Worm (Caenorhabditis elegans) whole organism, early embryonic: Measurements from ENCODE around the gene Y17G9A.2.

Experiments used
- B0310.2 ChIP-seq: sonication (generic microtip); optimal IDR thresholded peaks from 2 replicates; lab custom pipeline; 2016; ENCODE audit warnings: mild to moderate bottlenecking, missing genetic modification characterization, missing compliant biosample characterization
- F13C5.2 ChIP-seq: sonication (generic microtip); optimal IDR thresholded peaks from 2 replicates; lab custom pipeline; 2017; ENCODE audit warnings: mild to moderate bottlenecking, missing genetic modification characterization, inconsistent platforms, missing compliant biosample characterization
- aly-1 ChIP-seq: sonication (generic microtip); optimal IDR thresholded peaks from 2 replicates; lab custom pipeline; 2016; ENCODE audit warnings: missing genetic modification characterization, missing compliant biosample characterization
- ama-1 ChIP-seq: fragments of 150-350 bp; optimal IDR thresholded peaks from 2 replicates; lab custom pipeline; 2014
- ceh-13 ChIP-seq: fragments of 200-800 bp; sonication (Bioruptor generic); optimal IDR thresholded peaks from 2 replicates; lab custom pipeline; 2018; ENCODE audit warnings: mild to moderate bottlenecking, missing genetic modification characterization, missing compliant biosample characterization
- ceh-36 ChIP-seq: sonication (generic microtip); optimal IDR thresholded peaks from 2 replicates; lab custom pipeline; 2016; ENCODE audit warnings: missing genetic modification characterization, inconsistent platforms, missing compliant biosample characterization
- ets-7 ChIP-seq: sonication (generic microtip); optimal IDR thresholded peaks from 2 replicates; lab custom pipeline; 2016; ENCODE audit warnings: missing genotype, missing genetic modification characterization, missing compliant biosample characterization
- flt-1 ChIP-seq: fragments of 200-800 bp; sonication (Bioruptor generic); IDR thresholded peaks from 2 replicates; pipeline ENCODE4 v1.3.6; 2022; ENCODE audit warnings: missing genetic modification characterization, missing compliant biosample characterization
- hmbx-1 ChIP-seq: sonication (generic microtip); optimal IDR thresholded peaks from 2 replicates; lab custom pipeline; 2016; ENCODE audit warnings: mild to moderate bottlenecking, missing genetic modification characterization, missing compliant biosample characterization
- hmg-4 ChIP-seq: fragments of 200-800 bp; sonication (Bioruptor generic); optimal IDR thresholded peaks from 2 replicates; lab custom pipeline; 2018; ENCODE audit warnings: mild to moderate bottlenecking, missing genetic modification characterization, missing compliant biosample characterization
- hnd-1 ChIP-seq: sonication (generic microtip); optimal IDR thresholded peaks from 2 replicates; lab custom pipeline; 2016; ENCODE audit warnings: missing genetic modification characterization, missing compliant biosample characterization
- pes-1 ChIP-seq: fragments of 200-800 bp; sonication (Bioruptor generic); IDR thresholded peaks from 2 replicates; pipeline ENCODE4 v1.3.6; 2022; ENCODE audit warnings: missing genetic modification reagents, missing genetic modification characterization, missing compliant biosample characterization
- scrt-1 ChIP-seq: fragments of 200-800 bp; sonication (Bioruptor generic); IDR thresholded peaks from 2 replicates; pipeline ENCODE4 v1.3.6; 2022; ENCODE audit warnings: missing genetic modification characterization, missing compliant biosample characterization
- sea-1 ChIP-seq: fragments of 200-800 bp; sonication (Bioruptor generic); conservative IDR thresholded peaks from 2 replicates; pipeline ENCODE4 v1.3.6; 2022; ENCODE audit warnings: missing genetic modification characterization, missing compliant biosample characterization
- tbx-11 ChIP-seq: fragments of 200-800 bp; sonication (Bioruptor generic); IDR thresholded peaks from 2 replicates; pipeline ENCODE4 v1.3.6; 2022; ENCODE audit warnings: missing genetic modification characterization, missing compliant biosample characterization
- tbx-37 ChIP-seq: fragments of 200-800 bp; sonication (Bioruptor generic); conservative IDR thresholded peaks from 2 replicates; pipeline ENCODE4 v1.3.6; 2022; ENCODE audit warnings: missing genetic modification reagents, missing genetic modification characterization, missing compliant biosample characterization
- tra-4 ChIP-seq: sonication (generic microtip); optimal IDR thresholded peaks from 2 replicates; lab custom pipeline; 2017; ENCODE audit warnings: missing genetic modification characterization, missing compliant biosample characterization

The Y17G9A.2 gene

ce11 chrIV:4814185-4814584, 41.9 kb downstream of the Y17G9A.2 start, which contains the start of gene srw-94:
Gene srw-94 (plus strand): TSS chrIV:4814485.
- TF ChIP-seq pes-1 (GFP tag; lab: Robert Waterston, UW): no peak
- TF ChIP-seq ama-1 (lab: Kevin White, UChicago): no peak
- TF ChIP-seq ceh-13 (GFP tag; lab: Kevin White, UChicago): no peak
- no peak for TF ChIP-seq sea-1
- TF ChIP-seq flt-1: no peak
- no peak for TF ChIP-seq tra-4 (tag; lab: Kevin White, UChicago)
- TF ChIP-seq hmg-4: no peak
- no peak for TF ChIP-seq hnd-1
- TF ChIP-seq ets-7: no peak
- no peak for TF ChIP-seq ceh-36
- TF ChIP-seq tbx-37 (GFP tag; lab: Robert Waterston, UW): no peak
- no peak for TF ChIP-seq tbx-11 (GFP tag; lab: Robert Waterston, UW)
- TF ChIP-seq B0310.2 (tag; lab: Kevin White, UChicago): no peak
- TF ChIP-seq F13C5.2: no peak
- no peak for TF ChIP-seq hmbx-1 (tag; lab: Kevin White, UChicago)
- TF ChIP-seq aly-1 (tag; lab: Kevin White, UChicago): no peak
- TF ChIP-seq scrt-1: no peak

DNA sequence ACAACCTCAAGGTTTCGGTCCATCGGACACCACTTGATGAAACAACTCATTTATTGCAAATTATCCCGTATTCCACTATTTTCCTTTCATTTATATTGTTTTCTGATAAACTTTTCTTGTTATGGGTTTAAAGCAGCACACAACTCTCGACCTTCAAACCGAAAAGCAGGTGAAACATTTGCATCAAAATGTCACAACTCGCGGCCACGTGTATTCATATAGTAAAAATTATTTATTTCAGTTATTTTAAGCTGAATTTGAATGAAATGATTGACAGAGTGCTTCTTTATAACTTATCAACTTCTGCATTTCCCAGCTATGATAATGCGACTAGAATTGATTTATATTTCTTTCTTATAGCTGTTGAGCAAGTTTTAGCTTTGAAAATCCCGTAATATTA, 44.2 kb downstream of the Y17G9A.2 start, which contains the start of gene srw-95:
TSS of gene srw-95 (plus strand) at position 213 of the 400 bp plus-strand sequence.
- no peak for TF ChIP-seq hmg-4
- no peak for TF ChIP-seq hmbx-1 (tag; lab: Kevin White, UChicago)
- TF ChIP-seq ama-1 (lab: Kevin White, UChicago): no peak
- TF ChIP-seq flt-1: no peak
- TF ChIP-seq scrt-1: no peak
- TF ChIP-seq tbx-11 (GFP tag; lab: Robert Waterston, UW): no peak
- TF ChIP-seq ceh-36: no peak
- TF ChIP-seq tbx-37 (GFP tag; lab: Robert Waterston, UW): no peak
- TF ChIP-seq sea-1: no peak
- no peak for TF ChIP-seq ets-7
- no peak for TF ChIP-seq B0310.2 (tag; lab: Kevin White, UChicago)
- no peak for TF ChIP-seq F13C5.2
- TF ChIP-seq ceh-13 (GFP tag; lab: Kevin White, UChicago): no peak
- no peak for TF ChIP-seq aly-1 (tag; lab: Kevin White, UChicago)

- TF ChIP-seq F13C5.2: peak; percentile 58
- no peak for TF ChIP-seq hnd-1
- 0 out of 2 replicates have a peak, but pooled peaks have one; percentile 22 for TF ChIP-seq tbx-37 (GFP tag; lab: Robert Waterston, UW)
Observed at ce11 chrIV:4810377-4810984, 45.6 kb downstream of the Y17G9A.2 start, which contains the start of gene eif-1.A. Gene eif-1.A (plus strand): TSS chrIV:4810934.

- TF ChIP-seq hmg-4 (no peak), sea-1 (no peak)
Observed at ce11 chrIV:4809813-4810212, 46.3 kb downstream of the Y17G9A.2 start, which contains the start of gene H06H21.37. Gene H06H21.37 (minus strand): TSS chrIV:4809974.

- TF ChIP-seq ama-1 (lab: Kevin White, UChicago) (no peak), B0310.2 (tag; lab: Kevin White, UChicago) (no peak), tra-4 (tag; lab: Kevin White, UChicago) (no peak), F13C5.2 (no peak), pes-1 (GFP tag; lab: Robert Waterston, UW) (no peak), sea-1 (no peak), tbx-11 (GFP tag; lab: Robert Waterston, UW) (no peak)
Observed at ce11 chrIV:4809397-4809796, 46.7 kb downstream of the Y17G9A.2 start, which contains the start of gene ubxn-6. Gene ubxn-6 (minus strand): TSS chrIV:4809497.

- TF ChIP-seq pes-1 (GFP tag; lab: Robert Waterston, UW) (no peak), ceh-13 (GFP tag; lab: Kevin White, UChicago) (no peak), hmbx-1 (tag; lab: Kevin White, UChicago) (no peak), aly-1 (tag; lab: Kevin White, UChicago) (no peak), tbx-11 (GFP tag; lab: Robert Waterston, UW) (no peak), sea-1 (no peak)
Observed at ce11 chrIV:4807219-4807618, 48.9 kb downstream of the Y17G9A.2 start, which contains the start of gene H06H21.11. Gene H06H21.11 (minus strand): TSS chrIV:4807319.

DNA sequence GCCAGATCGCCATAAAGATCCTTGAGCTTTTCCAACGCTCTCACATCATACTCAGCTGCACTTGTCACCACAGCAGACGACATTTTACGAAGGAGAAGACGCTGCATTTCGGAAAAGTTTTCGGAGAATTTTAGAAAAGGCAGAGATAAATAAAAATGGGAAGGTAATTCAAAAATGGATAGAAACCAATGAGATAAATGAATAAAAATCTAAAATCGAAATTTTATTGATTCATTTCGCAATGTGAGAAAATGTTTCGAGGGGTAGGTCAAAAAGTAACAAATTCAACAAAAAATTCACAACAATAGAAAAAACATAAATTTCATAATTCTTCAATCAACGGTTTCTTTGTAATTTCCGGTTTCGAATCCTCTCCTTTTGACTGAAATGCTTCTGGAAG, 49.6 kb downstream of the Y17G9A.2 start, which contains the start of gene dpf-5:
TSS of gene dpf-5 (minus strand) at position 101 of the 400 bp plus-strand sequence.
- TF ChIP-seq B0310.2 (tag; lab: Kevin White, UChicago): no peak
- TF ChIP-seq hnd-1: no peak
- no peak for TF ChIP-seq hmbx-1 (tag; lab: Kevin White, UChicago)
- no peak for TF ChIP-seq ceh-13 (GFP tag; lab: Kevin White, UChicago)
- TF ChIP-seq pes-1 (GFP tag; lab: Robert Waterston, UW): no peak
- TF ChIP-seq ama-1 (lab: Kevin White, UChicago): no peak
- no peak for TF ChIP-seq sea-1
- TF ChIP-seq aly-1 (tag; lab: Kevin White, UChicago): no peak
- no peak for TF ChIP-seq hmg-4
- no peak for TF ChIP-seq scrt-1
- TF ChIP-seq flt-1: no peak
- no peak for TF ChIP-seq F13C5.2
- TF ChIP-seq tra-4 (tag; lab: Kevin White, UChicago): no peak
- TF ChIP-seq ets-7: no peak
